Fruit fly (Drosophila melanogaster): ENCODE results near the gene CG42655.

Gene CG42655

dm6 chr3L:19961805-19962204 is 8.3 kb upstream of the CG42655 start:
- TF ChIP-seq CG17801 (GFP tag; optimal IDR thresholded peaks at IDR 0.05; ENCODE audit: partially characterized antibody) = no peak

- TF ChIP-seq CG17801 (GFP tag; optimal IDR thresholded peaks at IDR 0.05; ENCODE audit: partially characterized antibody) = no peak
These were observed 2.2 kb upstream of the CG42655 start, which contains the start of gene CG42263 for dm6 chr3L:19955699-19956098. Gene CG42263 (minus strand): TSS chr3L:19955799.

dm6 chr3L:19954426-19954825 is 914 bp upstream of the CG42655 start, which contains the start of gene CG42654:
Gene CG42654 (minus strand): TSS chr3L:19954526.
- TF ChIP-seq CG17801 (GFP tag; optimal IDR thresholded peaks at IDR 0.05; ENCODE audit: partially characterized antibody) = no peak

- TF ChIP-seq CG17801 (GFP tag; optimal IDR thresholded peaks at IDR 0.05; ENCODE audit: partially characterized antibody) = no peak
These were observed 822 bp downstream of the CG42655 start, which contains the start of gene CG33710 for dm6 chr3L:19952690-19953089. Gene CG33710 (minus strand): TSS chr3L:19952790.

- TF ChIP-seq CG17801 (GFP tag; optimal IDR thresholded peaks at IDR 0.05; ENCODE audit: partially characterized antibody) = no peak
These were observed 1.6 kb downstream of the CG42655 start, which contains the start of gene CG34258 for dm6 chr3L:19951868-19952267. Gene CG34258 (minus strand): TSS chr3L:19951968.

- no peak for TF ChIP-seq CG17801 (GFP tag; optimal IDR thresholded peaks at IDR 0.05; ENCODE audit: partially characterized antibody)
These were observed 2.5 kb downstream of the CG42655 start, which contains the start of gene CG32219 for dm6 chr3L:19951035-19951434. Gene CG32219 (minus strand): TSS chr3L:19951135.

dm6 chr3L:19945469-19945868 is 8.0 kb downstream of the CG42655 start:
- no peak for TF ChIP-seq CG17801 (GFP tag; optimal IDR thresholded peaks at IDR 0.05; ENCODE audit: partially characterized antibody)

- no peak for TF ChIP-seq CG17801 (GFP tag; optimal IDR thresholded peaks at IDR 0.05; ENCODE audit: partially characterized antibody)
These were observed 12.3 kb downstream of the CG42655 start for dm6 chr3L:19941162-19941561.

- TF ChIP-seq CG17801 (GFP tag; optimal IDR thresholded peaks at IDR 0.05; ENCODE audit: partially characterized antibody) = no peak
These were observed 13.2 kb downstream of the CG42655 start for dm6 chr3L:19940349-19940748.

dm6 chr3L:19939024-19939423 is 14.5 kb downstream of the CG42655 start, which contains the start of gene Ac76E:
Gene Ac76E (plus strand): TSS chr3L:19939287.
- TF ChIP-seq CG17801 (GFP tag; optimal IDR thresholded peaks at IDR 0.05; ENCODE audit: partially characterized antibody) = peak; percentile 6

- peak; percentile 54 for TF ChIP-seq CG17801 (GFP tag; optimal IDR thresholded peaks at IDR 0.05; ENCODE audit: partially characterized antibody)
These were observed 20.6 kb downstream of the CG42655 start for dm6 chr3L:19932917-19933316.

dm6 chr3L:19931391-19931790 is 22.1 kb downstream of the CG42655 start, which contains the start of gene CG46462:
Gene CG46462 (plus strand): TSS chr3L:19931691.
- TF ChIP-seq CG17801 (GFP tag; optimal IDR thresholded peaks at IDR 0.05; ENCODE audit: partially characterized antibody) = no peak

- no peak for TF ChIP-seq CG17801 (GFP tag; optimal IDR thresholded peaks at IDR 0.05; ENCODE audit: partially characterized antibody)
These were observed 23.7 kb downstream of the CG42655 start for dm6 chr3L:19929719-19930334.

- no peak for TF ChIP-seq CG17801 (GFP tag; optimal IDR thresholded peaks at IDR 0.05; ENCODE audit: partially characterized antibody)
These were observed 24.3 kb downstream of the CG42655 start for dm6 chr3L:19929051-19929718.

- no peak for TF ChIP-seq CG17801 (GFP tag; optimal IDR thresholded peaks at IDR 0.05; ENCODE audit: partially characterized antibody)
These were observed 25.0 kb downstream of the CG42655 start, which contains the start of the genes CG8004 and RhoGDI for dm6 chr3L:19928435-19929011. Gene CG8004 (minus strand): TSS chr3L:19928508. Gene RhoGDI (plus strand): TSS chr3L:19928743.

Data from ovary, adult (tissue).